Fruit fly (Drosophila melanogaster): ENCODE results near the gene primo-2.
A peak's percentile ranks its signal among the peaks of the same experiment; 100 is the strongest.

primo-2 gene

DNA sequence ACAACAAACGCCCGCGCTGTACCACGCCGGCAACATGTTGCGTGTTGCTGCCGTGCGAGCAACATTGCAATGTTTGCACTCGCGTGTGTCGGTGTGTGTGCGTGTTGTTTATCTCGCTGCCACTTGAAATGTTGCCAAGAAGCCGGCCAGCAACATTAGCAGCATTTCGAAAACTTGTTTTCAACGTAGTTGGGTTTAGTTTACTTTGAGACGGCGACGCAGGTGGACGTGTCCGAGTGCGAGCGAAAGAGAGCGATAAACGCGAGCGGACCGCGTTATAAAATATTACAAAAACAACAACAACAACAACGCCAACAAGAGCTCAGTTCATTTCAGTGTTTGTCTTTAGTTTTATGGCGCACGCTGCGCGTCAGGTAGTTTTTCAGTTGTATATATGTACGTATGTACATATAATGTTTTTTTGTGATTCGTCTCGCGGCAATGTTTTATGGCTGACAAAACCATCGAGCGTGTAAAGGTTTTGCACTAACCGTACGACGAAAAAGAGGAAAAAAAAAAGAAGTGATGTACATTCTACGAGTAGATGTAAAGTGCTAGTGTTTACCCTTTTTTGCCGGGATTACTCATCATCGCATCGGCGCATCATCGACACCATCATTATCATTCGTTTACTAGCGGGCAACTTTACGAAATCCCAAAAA, 3.5 kb upstream of the primo-2 start, which contains the start of gene kmr (continued):
- TF ChIP-seq vri (GFP tag; optimal IDR thresholded peaks at IDR 0.05) (peak; percentile 33), CG10669 (GFP tag; optimal IDR thresholded peaks at IDR 0.05) (no peak), CG6808 (GFP tag; optimal IDR thresholded peaks at IDR 0.05) (peak; percentile 30), CG6854 (GFP tag; optimal IDR thresholded peaks at IDR 0.05) (no peak), spab (GFP tag; optimal IDR thresholded peaks at IDR 0.05) (no peak), salr (GFP tag; optimal IDR thresholded peaks at IDR 0.05) (no peak), Smox (GFP tag; optimal IDR thresholded peaks at IDR 0.05) (no peak), fd85E (GFP tag; optimal IDR thresholded peaks at IDR 0.05) (no peak)

DNA sequence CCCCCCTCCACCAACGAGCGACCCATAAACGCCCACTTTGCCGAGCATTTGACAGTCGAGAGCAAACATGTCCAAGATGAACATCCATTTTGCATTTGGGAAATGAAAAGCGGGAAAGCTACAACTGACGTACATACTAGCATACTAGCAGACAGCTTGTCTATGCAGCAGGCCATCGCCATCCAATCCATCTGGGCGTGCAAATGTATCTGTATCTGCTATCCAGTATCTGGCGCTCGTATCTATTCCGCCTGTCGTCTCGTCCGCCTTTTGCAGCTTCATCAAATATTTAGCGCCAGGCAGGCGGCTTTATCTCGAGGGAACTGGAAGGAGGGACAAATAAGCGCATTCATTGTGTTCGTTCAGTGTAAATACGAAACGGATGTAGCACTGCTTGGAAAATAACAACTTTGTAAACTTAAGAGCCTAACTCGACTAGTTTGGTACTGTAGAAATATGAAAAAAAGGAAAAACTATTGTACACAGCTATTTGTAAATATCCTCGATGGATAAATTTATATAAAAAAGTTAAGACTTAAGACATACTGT, 2.4 kb upstream of the primo-2 start:
- no peak for TF ChIP-seq OdsH (GFP tag; optimal IDR thresholded peaks at IDR 0.05)
- peak; percentile 23 for TF ChIP-seq CG1621 (tag; optimal IDR thresholded peaks at IDR 0.05)
- TF ChIP-seq fd59A (GFP tag; optimal IDR thresholded peaks at IDR 0.05), result peak; percentile 19
- TF ChIP-seq CG10669 (GFP tag; optimal IDR thresholded peaks at IDR 0.05), result peak; percentile 36
- peak; percentile 43 for TF ChIP-seq CG3919 (GFP tag; optimal IDR thresholded peaks at IDR 0.05)
- peak; percentile 41 for TF ChIP-seq CG7368 (GFP tag; optimal IDR thresholded peaks at IDR 0.05)
- TF ChIP-seq CG3032 (tag; optimal IDR thresholded peaks at IDR 0.05), result peak; percentile 1
- TF ChIP-seq CG6276 (GFP tag; optimal IDR thresholded peaks at IDR 0.05), result no peak
- TF ChIP-seq vri (GFP tag; optimal IDR thresholded peaks at IDR 0.05), result no peak
- TF ChIP-seq CG6163 (GFP tag; IDR thresholded peaks at IDR 0.05), result peak; percentile 56; the same call in 2 of the 3 replicates
- no peak for TF ChIP-seq achi (GFP tag; optimal IDR thresholded peaks at IDR 0.05)
- peak in 1 of 2 experiments; percentile 53 for TF ChIP-seq salr (GFP tag; optimal IDR thresholded peaks at IDR 0.05)
- TF ChIP-seq Lpt (GFP tag; optimal IDR thresholded peaks at IDR 0.05), result no peak
- TF ChIP-seq CG8319 (GFP tag; optimal IDR thresholded peaks at IDR 0.05), result no peak
- TF ChIP-seq Gug (GFP tag; IDR thresholded peaks at IDR 0.05), result peak; percentile 52
- no peak for TF ChIP-seq CG9139 (GFP tag; optimal IDR thresholded peaks at IDR 0.05)
- peak; percentile 8 for TF ChIP-seq CG10631 (GFP tag; optimal IDR thresholded peaks at IDR 0.05)
- TF ChIP-seq CG6854 (GFP tag; optimal IDR thresholded peaks at IDR 0.05), result no peak
- peak; percentile 18 for TF ChIP-seq Hr39 (GFP tag; optimal IDR thresholded peaks at IDR 0.05)
- TF ChIP-seq Hr4 (GFP tag; optimal IDR thresholded peaks at IDR 0.05), result no peak
- peak; percentile 21 for TF ChIP-seq esn (GFP tag; optimal IDR thresholded peaks at IDR 0.05)
- TF ChIP-seq Eip93F (GFP tag; optimal IDR thresholded peaks at IDR 0.05), result no peak
- peak; percentile 9 for TF ChIP-seq cyc (GFP tag; optimal IDR thresholded peaks at IDR 0.05)
- TF ChIP-seq acj6 (GFP tag; optimal IDR thresholded peaks at IDR 0.05), result no peak
- no peak for TF ChIP-seq CG8632 (GFP tag; optimal IDR thresholded peaks at IDR 0.05)
- no peak for TF ChIP-seq Eip75B (GFP tag; optimal IDR thresholded peaks at IDR 0.05)
- TF ChIP-seq Blimp-1 (GFP tag; optimal IDR thresholded peaks at IDR 0.05), result no peak
- TF ChIP-seq dsx (GFP tag; optimal IDR thresholded peaks at IDR 0.05; ENCODE audit: poor library complexity, severe bottlenecking), result peak; percentile 32
- TF ChIP-seq Sox14 (GFP tag; optimal IDR thresholded peaks at IDR 0.05), result no peak
- TF ChIP-seq svp (GFP tag), result no peak
- no peak for TF ChIP-seq topi (GFP tag; optimal IDR thresholded peaks at IDR 0.05)
- TF ChIP-seq CG34406 (GFP tag; optimal IDR thresholded peaks at IDR 0.05), result no peak
- TF ChIP-seq CG31627 (GFP tag; optimal IDR thresholded peaks at IDR 0.05), result no peak
- peak; percentile 56 for TF ChIP-seq fkh (GFP tag; optimal IDR thresholded peaks at IDR 0.05)
- no peak for TF ChIP-seq CG11294 (GFP tag; IDR thresholded peaks at IDR 0.05)
- TF ChIP-seq Met (GFP tag; optimal IDR thresholded peaks at IDR 0.05), result peak; percentile 6
- no peak for TF ChIP-seq net (GFP tag; optimal IDR thresholded peaks at IDR 0.05)
- no peak for TF ChIP-seq fd85E (GFP tag; optimal IDR thresholded peaks at IDR 0.05)
- no peak for TF ChIP-seq Hr38 (GFP tag; optimal IDR thresholded peaks at IDR 0.05)
- TF ChIP-seq CG6792 (GFP tag; optimal IDR thresholded peaks at IDR 0.05), result peak; percentile 15
- TF ChIP-seq CG6808 (GFP tag; optimal IDR thresholded peaks at IDR 0.05), result peak; percentile 6
- no peak for TF ChIP-seq ss (GFP tag; optimal IDR thresholded peaks at IDR 0.05)
- peak; percentile 6 for TF ChIP-seq lz (GFP tag; optimal IDR thresholded peaks at IDR 0.05)
- peak; percentile 70 for TF ChIP-seq Eip78C (GFP tag)
- peak; percentile 49; the same call in 1 of the 3 replicates for TF ChIP-seq eg (GFP tag; IDR thresholded peaks at IDR 0.05)
